Fruit fly (Drosophila melanogaster) whole organism, embryonic: ENCODE measurements around the gene CG7239.
A peak's percentile ranks its signal among the peaks of the same experiment; 100 is the strongest.

Experiments used
- Asciz ChIP-seq: fragments of 200-800 bp; sonication (Bioruptor generic); optimal IDR thresholded peaks from 2 replicates; lab custom pipeline; 2017; ENCODE audit warnings: missing biosample characterization, mild to moderate bottlenecking, missing genetic modification characterization, missing genetic modification reagents
- CG11247 ChIP-seq: fragments of 200-800 bp; sonication (Bioruptor generic); IDR thresholded peaks from 2 replicates; pipeline ENCODE4 v1.3.6; 2022; ENCODE audit warnings: missing biosample characterization, missing genetic modification characterization
- CG11456 ChIP-seq: fragments of 200-800 bp; sonication (Bioruptor generic); IDR thresholded peaks from 3 replicates; pipeline ENCODE4 v1.3.6; 2022; ENCODE audit warnings: missing biosample characterization, missing genetic modification characterization
- CG11560 ChIP-seq: fragments of 200-800 bp; sonication (Bioruptor generic); IDR thresholded peaks from 3 replicates; pipeline ENCODE4 v1.3.6; 2022; ENCODE audit warnings: missing biosample characterization, missing genetic modification characterization
- CG12219 ChIP-seq: fragments of 200-800 bp; sonication (Bioruptor generic); optimal IDR thresholded peaks from 3 replicates; lab custom pipeline; 2018; ENCODE audit warnings: missing biosample characterization, mild to moderate bottlenecking, missing genetic modification characterization
- CG15269 ChIP-seq: fragments of 200-800 bp; sonication (Bioruptor generic); optimal IDR thresholded peaks from 2 replicates; lab custom pipeline; 2018; ENCODE audit warnings: missing biosample characterization, mild to moderate bottlenecking, missing genetic modification characterization, moderate library complexity
- CG15479 ChIP-seq: fragments of 200-800 bp; sonication (Bioruptor generic); optimal IDR thresholded peaks from 3 replicates; lab custom pipeline; 2019; ENCODE audit warnings: missing biosample characterization, mild to moderate bottlenecking, missing genetic modification characterization, moderate library complexity
- CG15696 ChIP-seq: fragments of 200-800 bp; sonication (Bioruptor generic); optimal IDR thresholded peaks from 2 replicates; lab custom pipeline; 2019; ENCODE audit warnings: missing biosample characterization, mild to moderate bottlenecking, missing genetic modification characterization, moderate library complexity
- CG17829 ChIP-seq: fragments of 200-800 bp; optimal IDR thresholded peaks from 2 replicates; lab custom pipeline; 2019; ENCODE audit warnings: missing biosample characterization, mild to moderate bottlenecking, missing genetic modification characterization, moderate library complexity
- CG18262 ChIP-seq: fragments of 200-800 bp; optimal IDR thresholded peaks from 3 replicates; lab custom pipeline; 2019; ENCODE audit warnings: missing biosample characterization, mild to moderate bottlenecking, missing genetic modification characterization, moderate library complexity
- CG1832 ChIP-seq: fragments of 200-800 bp; sonication (Bioruptor generic); optimal IDR thresholded peaks from 2 replicates; lab custom pipeline; 2017; ENCODE audit warnings: missing biosample characterization, mild to moderate bottlenecking, missing genetic modification characterization, inconsistent platforms
- CG3163 ChIP-seq: fragments of 200-800 bp; sonication (Bioruptor generic); optimal IDR thresholded peaks from 3 replicates; lab custom pipeline; 2016; ENCODE audit warnings: missing biosample characterization, missing genetic modification characterization
- CG33557 ChIP-seq: fragments of 200-800 bp; sonication (Bioruptor generic); optimal IDR thresholded peaks from 2 replicates; lab custom pipeline; 2019; ENCODE audit warnings: missing biosample characterization, mild to moderate bottlenecking, missing genetic modification characterization, moderate library complexity
- D19A ChIP-seq: fragments of 200-800 bp; optimal IDR thresholded peaks from 3 replicates; lab custom pipeline; 2019; ENCODE audit warnings: missing biosample characterization, mild to moderate bottlenecking, missing genetic modification characterization, moderate library complexity
- Dip3 ChIP-seq: fragments of 200-800 bp; sonication (Bioruptor generic); optimal IDR thresholded peaks from 3 replicates; lab custom pipeline; 2016; ENCODE audit warnings: missing biosample characterization, missing genetic modification characterization
- Doc2 ChIP-seq: fragments of 200-800 bp; sonication (Bioruptor generic); IDR thresholded peaks from 2 replicates; pipeline ENCODE4 v1.3.6; 2022; ENCODE audit warnings: missing biosample characterization, missing genetic modification characterization
- Dref ChIP-seq: fragments of 200-800 bp; sonication (Bioruptor generic); IDR thresholded peaks from 2 replicates; pipeline ENCODE4 v1.3.6; 2022; ENCODE audit warnings: missing biosample characterization, missing genetic modification characterization
- Ets65A ChIP-seq: fragments of 200-800 bp; sonication (Bioruptor generic); peaks from one replicate; lab custom pipeline; 2016; ENCODE audit warnings: missing biosample characterization, missing genetic modification characterization
- Gsc ChIP-seq: fragments of 200-800 bp; sonication (Bioruptor generic); IDR thresholded peaks from 2 replicates; pipeline ENCODE4 v1.3.6; 2022; ENCODE audit warnings: missing biosample characterization, missing genetic modification characterization
- H15 ChIP-seq: fragments of 200-800 bp; sonication (Bioruptor generic); IDR thresholded peaks from 3 replicates; pipeline ENCODE4 v1.3.6; 2022; ENCODE audit warnings: missing biosample characterization, missing genetic modification characterization
- Hey ChIP-seq: fragments of 200-800 bp; sonication (Bioruptor generic); optimal IDR thresholded peaks from 3 replicates; lab custom pipeline; 2018; ENCODE audit warnings: missing biosample characterization, mild to moderate bottlenecking, missing genetic modification characterization
- Hr78 ChIP-seq, 2 experiments: fragments of 200-800 bp in 1 of 2; fragments of >200 bp in 1 of 2; sonication (Bioruptor generic) in 1 of 2; optimal IDR thresholded peaks; 2 replicates each; lab custom pipeline; 2017 to 2019; ENCODE audit warnings: missing biosample characterization in 2 of 2, missing genetic modification characterization in 2 of 2, mild to moderate bottlenecking in 1 of 2, moderate library complexity in 1 of 2
- Mrtf ChIP-seq: fragments of 200-800 bp; sonication (Bioruptor generic); IDR thresholded peaks from 3 replicates; pipeline ENCODE4 v1.3.6; 2022; ENCODE audit warnings: missing biosample characterization, missing genetic modification characterization
- Oli ChIP-seq: fragments of 200-800 bp; sonication (Bioruptor generic); optimal IDR thresholded peaks from 2 replicates; lab custom pipeline; 2018; ENCODE audit warnings: missing biosample characterization, mild to moderate bottlenecking, missing genetic modification characterization, moderate library complexity
- Scr ChIP-seq: fragments of 200-800 bp; sonication (Bioruptor generic); IDR thresholded peaks from 2 replicates; pipeline ENCODE4 v1.3.6; 2022; ENCODE audit warnings: missing biosample characterization, missing genetic modification characterization; ENCODE audit not compliant: partially characterized antibody
- Trl ChIP-seq, 3 experiments: fragments of >200 bp in 2 of 3; fragments of 200-800 bp in 1 of 3; sonication (Bioruptor generic) in 1 of 3; optimal IDR thresholded peaks; 2 replicates in 1 of 3; 3 replicates in 2 of 3; lab custom pipeline; 2016 to 2017; ENCODE audit warnings: missing biosample characterization in 1 of 3, missing genetic modification characterization in 1 of 3
- Xrp1 ChIP-seq: fragments of 200-800 bp; sonication (Bioruptor generic); IDR thresholded peaks from 2 replicates; pipeline ENCODE4 v1.3.6; 2022; ENCODE audit warnings: missing biosample characterization, missing genetic modification characterization
- ash1 ChIP-seq: fragments of 200-800 bp; sonication (Bioruptor generic); optimal IDR thresholded peaks from 2 replicates; lab custom pipeline; 2018; ENCODE audit warnings: missing biosample characterization, mild to moderate bottlenecking, missing genetic modification characterization
- bsh ChIP-seq, 2 experiments: fragments of 200-800 bp; sonication (Bioruptor generic); optimal IDR thresholded peaks; 2 replicates each; lab custom pipeline; 2017 to 2018; ENCODE audit warnings: mild to moderate bottlenecking in 2 of 2, missing biosample characterization in 2 of 2, missing genetic modification characterization in 2 of 2, moderate library complexity in 1 of 2
- cad ChIP-seq: fragments of >200 bp; optimal IDR thresholded peaks from 2 replicates; lab custom pipeline; 2017; ENCODE audit warnings: missing biosample characterization, missing genetic modification characterization
- caup ChIP-seq: fragments of 200-800 bp; sonication (Bioruptor generic); optimal IDR thresholded peaks from 3 replicates; lab custom pipeline; 2017; ENCODE audit warnings: missing biosample characterization, mild to moderate bottlenecking, missing genetic modification characterization, moderate library complexity; ENCODE audit not compliant: severe bottlenecking
- dmrt11E ChIP-seq: fragments of 200-800 bp; sonication (Bioruptor generic); optimal IDR thresholded peaks from 3 replicates; lab custom pipeline; 2018; ENCODE audit warnings: missing biosample characterization, mild to moderate bottlenecking, missing genetic modification characterization, moderate library complexity
- exex ChIP-seq: fragments of 200-800 bp; sonication (Bioruptor generic); optimal IDR thresholded peaks from 4 replicates; lab custom pipeline; 2018; ENCODE audit warnings: missing biosample characterization, mild to moderate bottlenecking, missing genetic modification characterization, moderate library complexity
- grau ChIP-seq: fragments of 200-800 bp; optimal IDR thresholded peaks from 3 replicates; lab custom pipeline; 2019; ENCODE audit warnings: missing biosample characterization, mild to moderate bottlenecking, missing genetic modification characterization, moderate library complexity
- grn ChIP-seq: fragments of 200-800 bp; sonication (Bioruptor generic); optimal IDR thresholded peaks from 3 replicates; lab custom pipeline; 2017; ENCODE audit warnings: missing biosample characterization, missing genetic modification characterization
- lbe ChIP-seq: fragments of 200-800 bp; sonication (Bioruptor generic); optimal IDR thresholded peaks from 2 replicates; lab custom pipeline; 2016; ENCODE audit warnings: missing biosample characterization, mild to moderate bottlenecking, missing genetic modification characterization
- nerfin-1 ChIP-seq: fragments of 200-800 bp; sonication (Bioruptor generic); optimal IDR thresholded peaks from 3 replicates; lab custom pipeline; 2019; ENCODE audit warnings: missing biosample characterization, mild to moderate bottlenecking, missing genetic modification characterization, moderate library complexity
- pita ChIP-seq: fragments of 200-800 bp; sonication (Bioruptor generic); optimal IDR thresholded peaks from 2 replicates; lab custom pipeline; 2017; ENCODE audit warnings: missing biosample characterization, mild to moderate bottlenecking, missing genetic modification characterization
- stc ChIP-seq: fragments of 200-800 bp; sonication (Bioruptor generic); IDR thresholded peaks from 2 replicates; pipeline ENCODE4 v1.3.6; 2022; ENCODE audit warnings: missing biosample characterization, missing genetic modification characterization
- stwl ChIP-seq: fragments of 200-800 bp; sonication (Bioruptor generic); optimal IDR thresholded peaks from 3 replicates; lab custom pipeline; 2018; ENCODE audit warnings: missing biosample characterization, mild to moderate bottlenecking, missing genetic modification characterization, moderate library complexity
- sug ChIP-seq: fragments of 200-800 bp; optimal IDR thresholded peaks from 2 replicates; lab custom pipeline; 2019; ENCODE audit warnings: missing biosample characterization, mild to moderate bottlenecking, missing genetic modification characterization, moderate library complexity
- tll ChIP-seq, 2 experiments: fragments of 200-800 bp in 1 of 2; fragments of >200 bp in 1 of 2; sonication (Bioruptor generic) in 1 of 2; optimal IDR thresholded peaks; 2 replicates each; lab custom pipeline; 2017 to 2019; ENCODE audit warnings: missing biosample characterization in 2 of 2, missing genetic modification characterization in 2 of 2, mild to moderate bottlenecking in 1 of 2, moderate library complexity in 1 of 2
- twi ChIP-seq: fragments of 200-800 bp; optimal IDR thresholded peaks from 2 replicates; lab custom pipeline; 2019; ENCODE audit warnings: missing biosample characterization, mild to moderate bottlenecking, missing genetic modification characterization, moderate library complexity
- wor ChIP-seq: fragments of 200-800 bp; sonication (Bioruptor generic); IDR thresholded peaks from 2 replicates; pipeline ENCODE4 v1.3.6; 2022; ENCODE audit warnings: missing biosample characterization, missing genetic modification characterization
- zen ChIP-seq: fragments of 200-800 bp; sonication (Bioruptor generic); optimal IDR thresholded peaks from 3 replicates; lab custom pipeline; 2018; ENCODE audit warnings: missing biosample characterization, mild to moderate bottlenecking, missing genetic modification characterization, moderate library complexity

The CG7239 gene

DNA sequence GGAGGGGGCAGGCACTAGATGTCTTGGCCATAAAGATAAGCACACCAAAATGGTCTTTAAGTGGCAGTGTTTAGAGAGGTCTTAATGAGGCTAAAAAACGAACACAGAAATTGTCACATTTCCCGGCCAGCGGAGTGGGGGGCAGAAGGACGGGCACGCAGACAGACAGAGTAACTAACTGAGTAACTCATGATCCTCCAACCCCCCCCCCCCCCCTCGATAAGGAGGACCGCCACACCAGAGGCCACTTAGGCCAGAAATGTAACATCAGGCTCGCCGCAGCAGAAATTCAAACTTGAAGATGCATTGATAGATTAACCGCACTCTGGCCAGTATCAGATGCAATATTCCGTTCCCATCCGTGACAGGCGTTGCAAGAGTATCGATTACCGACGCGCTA is 19.2 kb upstream of the CG7239 start (continued):
- TF ChIP-seq CG11247 (no peak), Oli (tag; lab: Kevin White, UChicago) (no peak)

DNA sequence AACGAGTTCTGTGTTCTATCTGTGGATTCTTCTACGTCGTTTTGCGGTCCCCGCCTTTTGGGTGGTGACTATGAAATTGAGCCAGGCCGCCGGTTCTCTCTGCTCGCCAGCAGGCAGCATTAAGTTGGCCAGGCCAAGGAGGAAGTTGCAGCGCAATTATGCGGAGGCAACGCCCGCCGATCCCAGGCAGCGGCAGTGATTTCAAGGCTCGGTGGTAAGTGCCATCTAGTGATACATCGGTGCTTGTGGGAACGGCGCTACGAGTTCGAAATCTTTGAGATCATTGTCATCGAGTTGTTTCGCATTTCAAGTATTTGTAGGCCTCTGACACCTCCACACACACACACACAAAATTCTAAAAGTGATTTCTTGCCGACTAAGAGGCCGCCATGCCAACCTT is 18.3 kb upstream of the CG7239 start, which contains the start of gene CG31913:
Gene CG31913, plus strand, starts transcription at position 301 of the 400 bp plus-strand sequence.
- TF ChIP-seq grau (tag; lab: Kevin White, UChicago) (no peak), grn (no peak), CG3163 (GFP tag; lab: Kevin White, UChicago) (no peak), Trl (optimal IDR thresholded peaks at IDR 0.05; lab: Kevin White, UChicago) (no peak), Trl (GFP tag; optimal IDR thresholded peaks at IDR 0.05; lab: Kevin White, UChicago) (no peak), stwl (no peak), Mrtf (GFP tag; lab: Robert Waterston, UW) (no peak), wor (no peak), CG15696 (tag; lab: Kevin White, UChicago) (no peak), CG11456 (no peak), Hey (no peak), Dip3 (GFP tag; lab: Kevin White, UChicago) (no peak), Doc2 (GFP tag; lab: Robert Waterston, UW) (no peak)

dm6 chr2L:5789268-5789667 is 12.8 kb upstream of the CG7239 start:
- TF ChIP-seq ash1 (GFP tag; lab: Kevin White, UChicago), result no peak
- peak; percentile 54 for TF ChIP-seq cad (GFP tag; lab: Kevin White, UChicago)
- TF ChIP-seq lbe, result no peak
- peak; percentile 29 for TF ChIP-seq Ets65A (GFP tag; lab: Kevin White, UChicago)
- no peak for TF ChIP-seq dmrt11E (tag; lab: Kevin White, UChicago)
- TF ChIP-seq CG15479 (GFP tag; lab: Kevin White, UChicago), result peak; percentile 15
- no peak for TF ChIP-seq Gsc (GFP tag; lab: Robert Waterston, UW)
- TF ChIP-seq zen (tag; lab: Kevin White, UChicago), result peak; percentile 46
- TF ChIP-seq CG17829 (tag; lab: Kevin White, UChicago), result no peak
- no peak for TF ChIP-seq CG18262 (tag; lab: Kevin White, UChicago)
- no peak for TF ChIP-seq Asciz (GFP tag; lab: Kevin White, UChicago)
- TF ChIP-seq CG12219, result no peak
- TF ChIP-seq twi (tag; lab: Kevin White, UChicago), result peak; percentile 79
- TF ChIP-seq Dip3 (GFP tag; lab: Kevin White, UChicago), result no peak
- no peak for TF ChIP-seq CG33557 (GFP tag; lab: Kevin White, UChicago)
- no peak for TF ChIP-seq bsh (GFP tag; optimal IDR thresholded peaks at IDR 0.05; lab: Kevin White, UChicago)
- peak in 1 of 2 experiments; percentile 59 for TF ChIP-seq tll (GFP tag; optimal IDR thresholded peaks at IDR 0.05; lab: Kevin White, UChicago)
- TF ChIP-seq CG11560 (tag; lab: Robert Waterston, UW), result no peak
- no peak for TF ChIP-seq Scr (GFP tag; lab: Robert Waterston, UW)
- no peak for TF ChIP-seq grn
- TF ChIP-seq nerfin-1 (tag; lab: Kevin White, UChicago), result no peak
- TF ChIP-seq, all 482 proteins: peak for 6

- TF ChIP-seq Hr78 (GFP tag; optimal IDR thresholded peaks at IDR 0.05; lab: Kevin White, UChicago) (no peak), CG15269 (peak; percentile 25), caup (GFP tag; lab: Kevin White, UChicago) (peak; percentile 61), H15 (GFP tag; lab: Robert Waterston, UW) (no peak), pita (GFP tag; lab: Kevin White, UChicago) (no peak), exex (peak; percentile 95), Xrp1 (GFP tag; lab: Robert Waterston, UW) (0 out of 2 replicates have a peak, but pooled peaks have one; percentile 6), CG1832 (GFP tag; lab: Kevin White, UChicago) (no peak), sug (tag; lab: Kevin White, UChicago) (peak; percentile 27), stc (GFP tag; lab: Robert Waterston, UW) (no peak), D19A (tag; lab: Kevin White, UChicago) (peak; percentile 60), Dref (GFP tag; lab: Robert Waterston, UW) (no peak)
These were observed 11.1 kb upstream of the CG7239 start for dm6 chr2L:5790799-5791526.
